Worm (Caenorhabditis elegans) whole organism, L4/young adult: Measurements from ENCODE around the gene ugt-34.
A peak's percentile ranks its signal among the peaks of the same experiment; 100 is the strongest.

Experiments
- W03F9.2 ChIP-seq: fragments of 150-350 bp; optimal IDR thresholded peaks from 2 replicates; lab custom pipeline; 2014; ENCODE audit warnings: missing biosample characterization, missing genetic modification characterization
- dao-5 ChIP-seq: sonication (generic microtip); optimal IDR thresholded peaks from 2 replicates; lab custom pipeline; 2016; ENCODE audit warnings: missing genotype, missing genetic modification characterization, moderate library complexity, missing compliant biosample characterization
- him-1 ChIP-seq: sonication (generic microtip); optimal IDR thresholded peaks from 2 replicates; lab custom pipeline; 2016; ENCODE audit warnings: missing genotype, missing genetic modification reagents, missing genetic modification characterization, missing compliant biosample characterization

ugt-34 gene

ce11 chrV:10656958-10657357 lies at the start of gene ugt-34:
TSS of gene ugt-34 (minus strand) at chrV:10656978.
- TF ChIP-seq him-1 (tag; lab: Kevin White, UChicago) (no peak), dao-5 (tag; lab: Kevin White, UChicago) (no peak), W03F9.2 (tag; lab: Kevin White, UChicago) (no peak)

- TF ChIP-seq dao-5 (tag; lab: Kevin White, UChicago) (no peak), W03F9.2 (tag; lab: Kevin White, UChicago) (no peak), him-1 (tag; lab: Kevin White, UChicago) (no peak)
These were observed 46.1 kb upstream of the ugt-34 start for ce11 chrV:10702910-10703309.

DNA sequence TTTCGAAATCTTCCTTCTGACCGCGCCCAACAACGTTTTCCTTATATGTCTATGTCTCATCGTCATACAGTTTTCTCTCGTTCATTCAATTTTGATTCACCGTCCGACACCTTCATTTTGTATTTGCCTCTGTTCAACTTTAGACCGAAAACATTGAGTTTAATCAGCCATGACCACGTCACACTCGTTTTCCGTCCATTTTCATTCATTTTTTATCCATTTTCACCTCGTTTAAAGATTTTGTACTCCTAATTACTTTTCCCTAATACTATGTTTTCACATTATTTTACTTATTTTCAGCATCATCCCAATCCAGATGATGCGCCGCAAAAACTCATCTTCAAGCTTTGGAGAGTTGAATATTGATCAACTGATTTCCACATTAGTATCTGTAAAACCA lies 45.5 kb upstream of the ugt-34 start, which contains the start of gene pph-1:
TSS of gene pph-1 (plus strand) at position 301 of the 400 bp plus-strand sequence.
- TF ChIP-seq W03F9.2 (tag; lab: Kevin White, UChicago) (no peak), dao-5 (tag; lab: Kevin White, UChicago) (no peak)

ce11 chrV:10699122-10699521 lies 42.3 kb upstream of the ugt-34 start:
- TF ChIP-seq dao-5 (tag; lab: Kevin White, UChicago) (no peak), him-1 (tag; lab: Kevin White, UChicago) (no peak), W03F9.2 (tag; lab: Kevin White, UChicago) (no peak)

- TF ChIP-seq him-1 (tag; lab: Kevin White, UChicago) (no peak), dao-5 (tag; lab: Kevin White, UChicago) (no peak), W03F9.2 (tag; lab: Kevin White, UChicago) (no peak)
These were observed 38.4 kb upstream of the ugt-34 start, which contains the start of gene C05A2.4 for ce11 chrV:10695181-10695580. TSS of gene C05A2.4 (plus strand) at chrV:10695481.

DNA sequence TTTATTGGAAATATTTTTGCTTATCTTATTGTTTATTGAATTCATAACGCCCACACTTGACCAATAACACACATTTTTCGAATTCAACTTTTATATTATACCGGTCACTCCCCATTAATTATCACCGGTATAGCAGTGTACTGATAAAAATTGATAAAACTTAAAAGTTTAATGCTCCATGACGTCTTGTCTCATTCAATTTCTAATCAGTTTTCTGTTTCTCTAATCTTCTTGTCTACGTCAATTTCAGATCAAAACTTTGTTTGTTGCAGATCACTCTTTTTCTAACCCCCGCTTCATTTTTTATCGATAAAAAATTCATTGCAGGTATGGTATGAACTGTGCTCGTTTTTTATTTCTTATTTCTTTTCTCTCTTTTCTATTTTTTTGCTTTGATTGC lies 37.0 kb upstream of the ugt-34 start:
- peak; percentile 18 for TF ChIP-seq W03F9.2 (tag; lab: Kevin White, UChicago)
- no peak for TF ChIP-seq him-1 (tag; lab: Kevin White, UChicago)

- no peak for TF ChIP-seq W03F9.2 (tag; lab: Kevin White, UChicago)
- no peak for TF ChIP-seq dao-5 (tag; lab: Kevin White, UChicago)
- TF ChIP-seq him-1 (tag; lab: Kevin White, UChicago): no peak
These were observed 34.5 kb upstream of the ugt-34 start for ce11 chrV:10691313-10691712.

- TF ChIP-seq him-1 (tag; lab: Kevin White, UChicago) (no peak), W03F9.2 (tag; lab: Kevin White, UChicago) (no peak), dao-5 (tag; lab: Kevin White, UChicago) (no peak)
These were observed 30.8 kb upstream of the ugt-34 start, which contains the start of gene F29F11.20 for ce11 chrV:10687601-10688000. TSS of gene F29F11.20 (plus strand) at chrV:10687901.

- TF ChIP-seq dao-5 (tag; lab: Kevin White, UChicago): no peak
- no peak for TF ChIP-seq him-1 (tag; lab: Kevin White, UChicago)
- TF ChIP-seq W03F9.2 (tag; lab: Kevin White, UChicago): no peak
These were observed 28.0 kb upstream of the ugt-34 start for ce11 chrV:10684748-10685147.

DNA sequence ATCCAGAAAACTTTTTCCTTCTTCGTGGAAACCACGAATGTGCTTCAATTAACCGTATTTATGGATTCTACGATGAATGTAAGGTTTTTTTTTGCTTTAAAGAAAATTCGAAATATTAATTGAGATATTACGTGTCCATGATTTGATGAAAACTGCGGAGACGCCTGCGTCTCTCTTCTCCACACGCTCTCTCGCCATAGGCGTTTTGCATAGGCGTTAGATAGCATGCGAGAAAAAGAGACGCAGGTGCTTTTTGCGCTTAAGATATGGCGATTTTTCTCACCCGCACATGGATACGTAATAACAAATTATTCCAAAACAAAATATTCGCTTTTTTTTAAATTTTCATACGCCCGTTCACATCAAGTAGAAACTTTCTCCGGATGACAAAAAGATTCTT lies 26.7 kb upstream of the ugt-34 start:
- TF ChIP-seq W03F9.2 (tag; lab: Kevin White, UChicago) (no peak), dao-5 (tag; lab: Kevin White, UChicago) (no peak), him-1 (tag; lab: Kevin White, UChicago) (no peak)

DNA sequence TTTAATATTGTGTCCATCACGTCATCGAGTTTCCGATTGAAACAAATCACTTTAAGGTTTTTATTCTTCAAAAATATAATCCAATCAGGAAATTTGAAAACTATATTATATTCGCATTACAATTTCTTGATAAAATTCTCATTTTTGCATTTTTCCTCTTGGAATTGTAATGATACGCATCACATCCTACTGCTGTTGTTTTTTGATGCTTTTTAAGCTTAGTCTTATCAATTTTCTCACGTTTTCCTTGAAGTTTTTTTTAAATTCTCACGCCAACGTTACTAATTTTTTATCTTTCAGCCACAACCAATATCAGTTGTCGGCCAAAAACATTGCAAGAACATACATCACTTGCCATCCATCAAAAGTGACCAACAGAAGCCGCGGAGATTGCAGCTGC lies 25.3 kb upstream of the ugt-34 start, which contains the start of gene gsp-1:
TSS of gene gsp-1 (plus strand) at position 301 of the 400 bp plus-strand sequence.
- TF ChIP-seq him-1 (tag; lab: Kevin White, UChicago) (no peak), dao-5 (tag; lab: Kevin White, UChicago) (no peak), W03F9.2 (tag; lab: Kevin White, UChicago) (no peak)

ce11 chrV:10681117-10681959 lies 24.6 kb upstream of the ugt-34 start:
- TF ChIP-seq dao-5 (tag; lab: Kevin White, UChicago) (no peak), him-1 (tag; lab: Kevin White, UChicago) (no peak), W03F9.2 (tag; lab: Kevin White, UChicago) (no peak)

DNA sequence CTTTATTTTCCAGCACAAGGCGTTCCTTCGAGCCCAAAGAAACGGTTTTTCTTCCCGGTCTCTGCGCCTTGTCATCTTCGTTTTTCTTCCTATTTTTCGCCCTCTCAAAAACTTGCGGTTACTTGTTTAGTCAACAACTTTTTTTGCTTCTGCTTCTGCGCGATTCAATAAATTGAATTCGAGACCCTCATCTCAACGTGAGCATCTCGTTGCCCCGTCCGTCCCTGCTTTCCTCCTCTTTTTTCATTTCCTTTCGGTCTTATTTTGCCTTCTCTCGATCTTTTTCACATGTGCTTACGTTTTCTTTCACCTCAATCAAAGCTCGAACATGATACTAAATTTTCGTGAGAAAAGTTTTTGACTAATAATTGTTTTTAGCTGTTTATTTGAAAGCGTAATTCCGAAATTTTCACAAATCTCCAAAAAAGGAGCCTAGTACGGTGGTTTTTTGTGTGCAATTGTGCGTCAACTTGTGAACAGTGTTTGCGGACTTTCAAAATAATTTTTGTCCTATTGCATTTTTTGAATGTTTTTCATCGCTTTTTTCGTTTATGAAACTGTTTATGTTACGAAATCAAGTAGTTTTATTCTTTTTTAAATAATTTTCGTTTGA lies 23.3 kb upstream of the ugt-34 start:
- TF ChIP-seq him-1 (tag; lab: Kevin White, UChicago): no peak
